Worm (Caenorhabditis elegans): Measurements from ENCODE around the gene clec-54.

DNA sequence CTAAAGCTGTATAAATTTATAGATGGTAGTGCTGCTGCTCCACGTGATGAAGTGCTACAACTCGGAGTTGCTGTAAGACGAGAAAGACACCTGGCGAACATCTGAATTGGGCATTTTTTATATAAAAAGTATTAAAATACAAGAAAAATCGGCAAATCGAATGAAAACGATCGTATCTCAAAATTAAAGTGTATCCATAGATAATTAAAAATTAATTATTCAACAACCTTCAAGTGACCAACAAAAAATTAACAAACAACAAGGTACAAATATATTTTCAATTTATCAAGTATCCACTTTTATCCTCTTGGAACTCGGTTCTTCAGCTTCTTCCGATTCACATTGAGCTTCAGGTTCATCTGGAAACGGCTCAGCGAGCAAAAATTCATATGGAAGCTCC lies 42.6 kb downstream of the clec-54 start, which contains the start of gene R02D5.8:
- TF ChIP-seq lir-3 (tag; optimal IDR thresholded peaks at IDR 0.05; ENCODE audit: poor library complexity): no peak
- no peak for TF ChIP-seq lin-39 (tag; optimal IDR thresholded peaks at IDR 0.05)
- TF ChIP-seq blmp-1 (tag; optimal IDR thresholded peaks at IDR 0.05): no peak
- TF ChIP-seq C04F5.9 (tag; optimal IDR thresholded peaks at IDR 0.05): no peak
- TF ChIP-seq mdl-1 (tag; optimal IDR thresholded peaks at IDR 0.05): no peak
- no peak for TF ChIP-seq jun-1 (tag; optimal IDR thresholded peaks at IDR 0.05)
- no peak for TF ChIP-seq unc-30 (tag; optimal IDR thresholded peaks at IDR 0.05)
- no peak for TF ChIP-seq fkh-8 (tag; optimal IDR thresholded peaks at IDR 0.05)
- TF ChIP-seq zag-1 (tag; optimal IDR thresholded peaks at IDR 0.05): no peak
- TF ChIP-seq nhr-12 (tag; optimal IDR thresholded peaks at IDR 0.05): no peak
- no peak for TF ChIP-seq snpc-4 (tag; optimal IDR thresholded peaks at IDR 0.05)
- TF ChIP-seq ztf-4 (tag; optimal IDR thresholded peaks at IDR 0.05): no peak
